Fruit fly (Drosophila melanogaster) whole organism, prepupa: ENCODE measurements around the gene CG8003.

Source experiments
- Blimp-1 ChIP-seq: fragments of 200-800 bp; sonication (Bioruptor generic); optimal IDR thresholded peaks from 3 replicates; lab custom pipeline; 2017; ENCODE audit warnings: missing biosample characterization, missing genetic modification characterization, mild to moderate bottlenecking, moderate library complexity, missing genetic modification reagents
- CG10669 ChIP-seq: fragments of 200-800 bp; sonication (Bioruptor generic); optimal IDR thresholded peaks from 3 replicates; lab custom pipeline; 2018; ENCODE audit warnings: missing biosample characterization, mild to moderate bottlenecking, missing genetic modification characterization, moderate library complexity
- CG11294 ChIP-seq: fragments of 200-800 bp; sonication (Bioruptor generic); IDR thresholded peaks from 2 replicates; pipeline ENCODE4 v1.3.6; 2022; ENCODE audit warnings: missing biosample characterization, missing genetic modification characterization
- CG11762 ChIP-seq: fragments of 200-800 bp; sonication (Bioruptor generic); optimal IDR thresholded peaks from 3 replicates; lab custom pipeline; 2016; ENCODE audit warnings: missing biosample characterization, missing genetic modification characterization; ENCODE audit not compliant: insufficient read depth
- CG11902 ChIP-seq: fragments of 200-800 bp; sonication (Bioruptor generic); optimal IDR thresholded peaks from 3 replicates; lab custom pipeline; 2016; ENCODE audit warnings: missing biosample characterization, missing genetic modification characterization
- CG15336 ChIP-seq: fragments of 200-800 bp; sonication (Bioruptor generic); IDR thresholded peaks from 2 replicates; pipeline ENCODE4 v1.3.6; 2022; ENCODE audit warnings: missing biosample characterization, missing genetic modification characterization
- CG16779 ChIP-seq: fragments of 200-800 bp; sonication (Bioruptor generic); optimal IDR thresholded peaks from 3 replicates; lab custom pipeline; 2017; ENCODE audit warnings: missing biosample characterization, mild to moderate bottlenecking, missing genetic modification characterization
- CG3032 ChIP-seq: fragments of 200-800 bp; optimal IDR thresholded peaks from 2 replicates; lab custom pipeline; 2019; ENCODE audit warnings: missing biosample characterization, mild to moderate bottlenecking, missing genetic modification characterization, moderate library complexity
- CG31627 ChIP-seq: fragments of 200-800 bp; sonication (Bioruptor generic); optimal IDR thresholded peaks from 3 replicates; lab custom pipeline; 2016; ENCODE audit warnings: missing biosample characterization, missing genetic modification characterization
- CG32006 ChIP-seq: fragments of 200-800 bp; sonication (Bioruptor generic); optimal IDR thresholded peaks from 3 replicates; lab custom pipeline; 2017; ENCODE audit warnings: missing biosample characterization, mild to moderate bottlenecking, missing genetic modification characterization
- CG34406 ChIP-seq: fragments of 200-800 bp; sonication (Bioruptor generic); optimal IDR thresholded peaks from 3 replicates; lab custom pipeline; 2016; ENCODE audit warnings: missing biosample characterization, missing genetic modification characterization
- CG6163 ChIP-seq: fragments of 200-800 bp; sonication (Bioruptor generic); IDR thresholded peaks from 3 replicates; pipeline ENCODE4 v1.3.6; 2022; ENCODE audit warnings: missing biosample characterization, missing genetic modification characterization
- CG6276 ChIP-seq: fragments of 200-800 bp; sonication (Bioruptor generic); optimal IDR thresholded peaks from 2 replicates; lab custom pipeline; 2017; ENCODE audit warnings: missing biosample characterization, mild to moderate bottlenecking, missing genetic modification characterization
- CG6792 ChIP-seq: fragments of 200-800 bp; sonication (Bioruptor generic); optimal IDR thresholded peaks from 3 replicates; lab custom pipeline; 2016; ENCODE audit warnings: missing biosample characterization, missing genetic modification characterization
- CG6808 ChIP-seq: fragments of 200-800 bp; sonication (Bioruptor generic); optimal IDR thresholded peaks from 3 replicates; lab custom pipeline; 2017; ENCODE audit warnings: missing biosample characterization, missing genetic modification characterization, mild to moderate bottlenecking, moderate library complexity, missing genetic modification reagents
- CG6854 ChIP-seq: fragments of 200-800 bp; sonication (Bioruptor generic); optimal IDR thresholded peaks from 2 replicates; lab custom pipeline; 2017; ENCODE audit warnings: missing biosample characterization, mild to moderate bottlenecking, missing genetic modification characterization
- CG7368 ChIP-seq: fragments of 200-800 bp; sonication (Bioruptor generic); optimal IDR thresholded peaks from 3 replicates; lab custom pipeline; 2016; ENCODE audit warnings: missing biosample characterization, missing genetic modification characterization
- CG8319 ChIP-seq: fragments of 200-800 bp; sonication (Bioruptor generic); optimal IDR thresholded peaks from 3 replicates; lab custom pipeline; 2016; ENCODE audit warnings: missing biosample characterization, missing genetic modification characterization
- CG8632 ChIP-seq: fragments of 200-800 bp; sonication (Bioruptor generic); optimal IDR thresholded peaks from 3 replicates; lab custom pipeline; 2016; ENCODE audit warnings: missing biosample characterization, missing genetic modification characterization
- Eip93F ChIP-seq: fragments of 200-800 bp; sonication (Bioruptor generic); optimal IDR thresholded peaks from 2 replicates; lab custom pipeline; 2016; ENCODE audit warnings: missing biosample characterization, mild to moderate bottlenecking, missing genetic modification characterization
- Ets21C ChIP-seq: fragments of 200-800 bp; sonication (Bioruptor generic); optimal IDR thresholded peaks from 3 replicates; lab custom pipeline; 2016; ENCODE audit warnings: missing biosample characterization, missing genetic modification characterization
- Ets96B ChIP-seq: fragments of 200-800 bp; optimal IDR thresholded peaks from 2 replicates; lab custom pipeline; 2019; ENCODE audit warnings: missing biosample characterization, mild to moderate bottlenecking, missing genetic modification characterization, moderate library complexity
- Gug ChIP-seq: fragments of 200-800 bp; sonication (Bioruptor generic); IDR thresholded peaks from 2 replicates; pipeline ENCODE4 v1.3.6; 2022; ENCODE audit warnings: missing biosample characterization, missing genetic modification characterization
- Hr4 ChIP-seq: fragments of 200-800 bp; sonication (Bioruptor generic); optimal IDR thresholded peaks from 3 replicates; lab custom pipeline; 2016; ENCODE audit warnings: missing biosample characterization, missing genetic modification characterization
- Met ChIP-seq: fragments of 200-800 bp; sonication (Bioruptor generic); optimal IDR thresholded peaks from 3 replicates; lab custom pipeline; 2016; ENCODE audit warnings: missing biosample characterization, missing genetic modification characterization
- OdsH ChIP-seq: fragments of 200-800 bp; sonication (Bioruptor generic); optimal IDR thresholded peaks from 3 replicates; lab custom pipeline; 2016; ENCODE audit warnings: missing biosample characterization, missing genetic modification characterization
- Smox ChIP-seq: fragments of 200-800 bp; sonication (Bioruptor generic); optimal IDR thresholded peaks from 3 replicates; lab custom pipeline; 2016; ENCODE audit warnings: missing biosample characterization, missing genetic modification characterization
- Sox102F ChIP-seq: fragments of 200-800 bp; sonication (Bioruptor generic); optimal IDR thresholded peaks from 2 replicates; lab custom pipeline; 2016; ENCODE audit warnings: missing biosample characterization, mild to moderate bottlenecking, missing genetic modification characterization
- Sox14 ChIP-seq: fragments of 200-800 bp; sonication (Bioruptor generic); optimal IDR thresholded peaks from 3 replicates; lab custom pipeline; 2016; ENCODE audit warnings: missing biosample characterization, missing genetic modification characterization
- Sox15 ChIP-seq: fragments of 200-800 bp; sonication (Bioruptor generic); optimal IDR thresholded peaks from 3 replicates; lab custom pipeline; 2016; ENCODE audit warnings: missing biosample characterization, missing genetic modification characterization
- achi ChIP-seq: fragments of 200-800 bp; sonication (Bioruptor generic); optimal IDR thresholded peaks from 3 replicates; lab custom pipeline; 2016; ENCODE audit warnings: missing biosample characterization, missing genetic modification characterization
- acj6 ChIP-seq: fragments of 200-800 bp; sonication (Bioruptor generic); optimal IDR thresholded peaks from 3 replicates; lab custom pipeline; 2016; ENCODE audit warnings: missing biosample characterization, missing genetic modification characterization
- cyc ChIP-seq: fragments of 200-800 bp; sonication (Bioruptor generic); optimal IDR thresholded peaks from 3 replicates; lab custom pipeline; 2016; ENCODE audit warnings: missing biosample characterization, missing genetic modification characterization
- dac ChIP-seq: fragments of 200-800 bp; sonication (Bioruptor generic); optimal IDR thresholded peaks from 2 replicates; lab custom pipeline; 2017; ENCODE audit warnings: missing biosample characterization, mild to moderate bottlenecking, missing genetic modification characterization
- esn ChIP-seq: fragments of 200-800 bp; sonication (Bioruptor generic); optimal IDR thresholded peaks from 2 replicates; lab custom pipeline; 2016; ENCODE audit warnings: missing biosample characterization, mild to moderate bottlenecking, missing genetic modification characterization, moderate library complexity
- fd59A ChIP-seq: fragments of 200-800 bp; sonication (Bioruptor generic); optimal IDR thresholded peaks from 2 replicates; lab custom pipeline; 2017; ENCODE audit warnings: missing biosample characterization, mild to moderate bottlenecking, missing genetic modification characterization, missing genetic modification reagents
- fd85E ChIP-seq: fragments of 200-800 bp; sonication (Bioruptor generic); optimal IDR thresholded peaks from 3 replicates; lab custom pipeline; 2016; ENCODE audit warnings: missing biosample characterization, missing genetic modification characterization
- fkh ChIP-seq: fragments of 200-800 bp; sonication (Bioruptor generic); optimal IDR thresholded peaks from 3 replicates; lab custom pipeline; 2017; ENCODE audit warnings: missing biosample characterization, mild to moderate bottlenecking, missing genetic modification characterization, moderate library complexity
- lz ChIP-seq: fragments of 200-800 bp; sonication (Bioruptor generic); optimal IDR thresholded peaks from 3 replicates; lab custom pipeline; 2016; ENCODE audit warnings: missing biosample characterization, missing genetic modification characterization
- salr ChIP-seq, 2 experiments: fragments of 200-800 bp; sonication (Bioruptor generic); optimal IDR thresholded peaks; 3 replicates each; lab custom pipeline; 2016 to 2018; ENCODE audit warnings: missing biosample characterization in 2 of 2, missing genetic modification characterization in 2 of 2, mild to moderate bottlenecking in 1 of 2
- ss ChIP-seq, 2 experiments: fragments of 200-800 bp; sonication (Bioruptor generic); optimal IDR thresholded peaks; 2 replicates in 1 of 2; 3 replicates in 1 of 2; lab custom pipeline; 2017 to 2018; ENCODE audit warnings: mild to moderate bottlenecking in 2 of 2, missing biosample characterization in 2 of 2, missing genetic modification characterization in 2 of 2, moderate library complexity in 1 of 2
- svp ChIP-seq: fragments of 200-800 bp; sonication (Bioruptor generic); peaks from one replicate; lab custom pipeline; 2016; ENCODE audit warnings: missing biosample characterization, missing genetic modification characterization
- topi ChIP-seq: fragments of 200-800 bp; sonication (Bioruptor generic); optimal IDR thresholded peaks from 3 replicates; lab custom pipeline; 2016; ENCODE audit warnings: missing biosample characterization, missing genetic modification characterization
- vri ChIP-seq: fragments of 200-800 bp; sonication (Bioruptor generic); optimal IDR thresholded peaks from 3 replicates; lab custom pipeline; 2016; ENCODE audit warnings: missing biosample characterization, mild to moderate bottlenecking, missing genetic modification characterization

CG8003 gene

dm6 chr3L:10659993-10660743, 1.1 kb upstream of the CG8003 start (continued):
- TF ChIP-seq fd59A (GFP tag; lab: Kevin White, UChicago) (no peak), CG8632 (peak; percentile 2), acj6 (GFP tag; lab: Kevin White, UChicago) (no peak), Sox15 (no peak)

dm6 chr3L:10663190-10663763, 2.0 kb downstream of the CG8003 start, which contains the start of gene Adi1:
Gene Adi1, plus strand, starts transcription at chr3L:10663376.
- no peak for TF ChIP-seq OdsH (GFP tag; lab: Kevin White, UChicago)
- peak; percentile 97 for TF ChIP-seq svp (GFP tag; lab: Kevin White, UChicago)
- TF ChIP-seq CG6276 (GFP tag; lab: Kevin White, UChicago), result no peak

dm6 chr3L:10664511-10665062, 3.3 kb downstream of the CG8003 start, which contains the start of gene simj:
Gene simj, plus strand, starts transcription at chr3L:10664739.
- TF ChIP-seq CG6163 (GFP tag; lab: Robert Waterston, UW) (peak; percentile 77), CG31627 (GFP tag; lab: Kevin White, UChicago) (no peak), Gug (GFP tag; lab: Robert Waterston, UW) (peak; percentile 44; the same call in 1 of the 2 replicates), CG15336 (GFP tag; lab: Robert Waterston, UW) (peak; percentile 57; the same call in 1 of the 2 replicates), Sox102F (GFP tag; lab: Kevin White, UChicago) (peak; percentile 49), esn (GFP tag; lab: Kevin White, UChicago) (peak; percentile 24), dac (no peak), Sox14 (GFP tag; lab: Kevin White, UChicago) (peak; percentile 66), topi (peak; percentile 54), achi (GFP tag; lab: Kevin White, UChicago) (peak; percentile 4), CG10669 (GFP tag; lab: Kevin White, UChicago) (no peak), lz (GFP tag; lab: Kevin White, UChicago) (peak; percentile 39), CG6808 (GFP tag; lab: Kevin White, UChicago) (peak; percentile 42), svp (GFP tag; lab: Kevin White, UChicago) (no peak), CG8632 (peak; percentile 13), CG11762 (GFP tag; lab: Kevin White, UChicago) (no peak), CG16779 (tag; lab: Kevin White, UChicago) (peak; percentile 67), Eip93F (GFP tag; lab: Kevin White, UChicago) (peak; percentile 50), CG34406 (GFP tag; lab: Kevin White, UChicago) (peak; percentile 17), fd85E (peak; percentile 60), acj6 (GFP tag; lab: Kevin White, UChicago) (peak; percentile 10), Smox (GFP tag; lab: Kevin White, UChicago) (peak; percentile 28), CG8319 (GFP tag; lab: Kevin White, UChicago) (no peak), CG11294 (GFP tag; lab: Robert Waterston, UW) (no peak), cyc (no peak), OdsH (GFP tag; lab: Kevin White, UChicago) (peak; percentile 34), Met (GFP tag; lab: Kevin White, UChicago) (peak; percentile 44), CG3032 (tag; lab: Kevin White, UChicago) (peak; percentile 22), ss (GFP tag; optimal IDR thresholded peaks at IDR 0.05; lab: Kevin White, UChicago) (peak; percentile 53 to 66), CG7368 (GFP tag; lab: Kevin White, UChicago) (peak; percentile 23), fkh (GFP tag; lab: Kevin White, UChicago) (peak; percentile 96), fd59A (GFP tag; lab: Kevin White, UChicago) (no peak), CG11902 (GFP tag; lab: Kevin White, UChicago) (no peak), vri (peak; percentile 60), Blimp-1 (GFP tag; lab: Kevin White, UChicago) (peak; percentile 13), CG32006 (GFP tag; lab: Kevin White, UChicago) (no peak), Ets21C (GFP tag; lab: Kevin White, UChicago) (no peak), salr (GFP tag; optimal IDR thresholded peaks at IDR 0.05; lab: Kevin White, UChicago) (no peak), Ets96B (peak; percentile 36), CG6276 (GFP tag; lab: Kevin White, UChicago) (peak; percentile 32), CG6792 (GFP tag; lab: Kevin White, UChicago) (peak; percentile 17), CG6854 (GFP tag; lab: Kevin White, UChicago) (peak; percentile 71), Hr4 (GFP tag; lab: Kevin White, UChicago) (no peak)
